Fruit fly (Drosophila melanogaster): ENCODE measurements around the gene CG13010.

The CG13010 gene

dm6 chrX:16660632-16661031 lies 18.1 kb downstream of the CG13010 start:
- no peak for TF ChIP-seq slou (GFP tag; optimal IDR thresholded peaks at IDR 0.05)
- TF ChIP-seq CG4360 (GFP tag; IDR thresholded peaks at IDR 0.05), result no peak
- TF ChIP-seq z (GFP tag; IDR thresholded peaks at IDR 0.05), result no peak
- no peak for TF ChIP-seq ind (GFP tag; optimal IDR thresholded peaks at IDR 0.05)
- no peak for TF ChIP-seq CG10267 (tag; optimal IDR thresholded peaks at IDR 0.05)
- peak; percentile 22 for TF ChIP-seq dmrt11E (tag; optimal IDR thresholded peaks at IDR 0.05)
- no peak for TF ChIP-seq lov (optimal IDR thresholded peaks at IDR 0.05)
- no peak for TF ChIP-seq lov (GFP tag; IDR thresholded peaks at IDR 0.05)
- peak; percentile 5 for TF ChIP-seq CG33557 (GFP tag; optimal IDR thresholded peaks at IDR 0.05)
- TF ChIP-seq Hr3 (GFP tag; optimal IDR thresholded peaks at IDR 0.05), result no peak
- TF ChIP-seq Neu2 (GFP tag; optimal IDR thresholded peaks at IDR 0.05; ENCODE audit: borderline replicate concordance), result no peak
- TF ChIP-seq crp (GFP tag; optimal IDR thresholded peaks at IDR 0.05), result no peak
- TF ChIP-seq CG15696 (tag; optimal IDR thresholded peaks at IDR 0.05), result peak; percentile 53
- TF ChIP-seq btn (GFP tag; optimal IDR thresholded peaks at IDR 0.05), result no peak
- no peak for TF ChIP-seq BtbVII (GFP tag; optimal IDR thresholded peaks at IDR 0.05)
- TF ChIP-seq Xrp1 (GFP tag; IDR thresholded peaks at IDR 0.05), result 0 out of 2 replicates have a peak, but pooled peaks have one; percentile 8
- TF ChIP-seq CG13123 (GFP tag; optimal IDR thresholded peaks at IDR 0.05), result no peak
- no peak for TF ChIP-seq Ets65A (GFP tag)
- TF ChIP-seq Doc2 (GFP tag; IDR thresholded peaks at IDR 0.05), result no peak
- peak; percentile 53 for TF ChIP-seq sens (GFP tag)
- no peak for TF ChIP-seq CG10462 (GFP tag; optimal IDR thresholded peaks at IDR 0.05)
- no peak for TF ChIP-seq CG9215 (GFP tag; IDR thresholded peaks at IDR 0.05)
- no peak for TF ChIP-seq crol (GFP tag; IDR thresholded peaks at IDR 0.05)

dm6 chrX:16655724-16656235 lies 23.0 kb downstream of the CG13010 start:
- TF ChIP-seq CG1603 (tag; optimal IDR thresholded peaks at IDR 0.05) (peak; percentile 5), CrebB (tag; optimal IDR thresholded peaks at IDR 0.05) (peak; percentile 49), BtbVII (GFP tag; optimal IDR thresholded peaks at IDR 0.05) (peak; percentile 60), vvl (GFP tag; IDR thresholded peaks at IDR 0.05) (peak; percentile 41; the same call in 1 of the 2 replicates), abd-A (tag; optimal IDR thresholded peaks at IDR 0.05) (no peak), Vsx1 (GFP tag; optimal IDR thresholded peaks at IDR 0.05) (peak; percentile 61), mirr (GFP tag; optimal IDR thresholded peaks at IDR 0.05) (peak; percentile 86), jigr1 (GFP tag; IDR thresholded peaks at IDR 0.05) (no peak), NfI (GFP tag; optimal IDR thresholded peaks at IDR 0.05) (peak; percentile 2), D (optimal IDR thresholded peaks at IDR 0.05) (no peak), D (GFP tag; optimal IDR thresholded peaks at IDR 0.05) (peak; percentile 11), CG11560 (tag; IDR thresholded peaks at IDR 0.05) (no peak), zfh1 (GFP tag; IDR thresholded peaks at IDR 0.05) (no peak), wdn (GFP tag; IDR thresholded peaks at IDR 0.05) (no peak), CG14667 (GFP tag; IDR thresholded peaks at IDR 0.05) (no peak), CG4424 (GFP tag; optimal IDR thresholded peaks at IDR 0.05) (no peak), twi (tag; optimal IDR thresholded peaks at IDR 0.05) (peak; percentile 80), CG12391 (tag; optimal IDR thresholded peaks at IDR 0.05) (no peak), zen2 (GFP tag; IDR thresholded peaks at IDR 0.05; ENCODE audit: partially characterized antibody) (no peak), nerfin-1 (tag; optimal IDR thresholded peaks at IDR 0.05) (peak; percentile 5), Hand (GFP tag; optimal IDR thresholded peaks at IDR 0.05) (peak; percentile 7), gro (GFP tag; optimal IDR thresholded peaks at IDR 0.05) (peak; percentile 34), CG12219 (GFP tag; optimal IDR thresholded peaks at IDR 0.05) (peak; percentile 41), D19A (tag; optimal IDR thresholded peaks at IDR 0.05) (peak; percentile 42), CG2678 (tag; optimal IDR thresholded peaks at IDR 0.05) (peak; percentile 39), sens (GFP tag) (peak; percentile 87), oc (tag; optimal IDR thresholded peaks at IDR 0.05) (peak; percentile 41), CG13894 (tag; optimal IDR thresholded peaks at IDR 0.05) (peak; percentile 67), esg (GFP tag; conservative IDR thresholded peaks at IDR 0.05) (no peak), sug (tag; optimal IDR thresholded peaks at IDR 0.05) (peak; percentile 71), insv (GFP tag; optimal IDR thresholded peaks at IDR 0.05) (peak; percentile 98 to 99)

Data from whole organism, embryonic.